Worm (Caenorhabditis elegans) whole organism, late embryonic: ENCODE measurements around the gene Y43F8B.14.

ENCODE experiments used
- F13H6.1 ChIP-seq: sonication (generic microtip); optimal IDR thresholded peaks from 2 replicates; lab custom pipeline; 2016; ENCODE audit warnings: missing genetic modification characterization, missing compliant biosample characterization
- K02D7.2 ChIP-seq: sonication (generic microtip); optimal IDR thresholded peaks from 2 replicates; lab custom pipeline; 2017; ENCODE audit warnings: mild to moderate bottlenecking, missing genetic modification characterization, missing compliant biosample characterization
- K09A11.1 ChIP-seq: sonication (generic microtip); optimal IDR thresholded peaks from 2 replicates; lab custom pipeline; 2017; ENCODE audit warnings: antibody characterized with exemption, mild to moderate bottlenecking, missing genetic modification characterization, missing compliant biosample characterization; ENCODE audit not compliant: insufficient read depth
- T23F11.4 ChIP-seq: fragments of 200-800 bp; sonication (Bioruptor generic); optimal IDR thresholded peaks from 2 replicates; lab custom pipeline; 2018; ENCODE audit warnings: mild to moderate bottlenecking, missing genetic modification characterization, missing compliant biosample characterization
- Y22D7AL.16 ChIP-seq: sonication (generic microtip); optimal IDR thresholded peaks from 2 replicates; lab custom pipeline; 2016; ENCODE audit warnings: missing genetic modification characterization, missing compliant biosample characterization
- ahr-1 ChIP-seq: sonication (generic microtip); optimal IDR thresholded peaks from 2 replicates; lab custom pipeline; 2016; ENCODE audit warnings: missing genetic modification characterization, missing compliant biosample characterization
- ceh-14 ChIP-seq: sonication (generic microtip); optimal IDR thresholded peaks from 2 replicates; lab custom pipeline; 2016; ENCODE audit warnings: missing genotype, missing genetic modification characterization, missing compliant biosample characterization
- ceh-18 ChIP-seq: sonication (generic microtip); optimal IDR thresholded peaks from 2 replicates; lab custom pipeline; 2016; ENCODE audit warnings: missing genetic modification characterization, missing compliant biosample characterization
- ceh-19 ChIP-seq: fragments of 200-800 bp; sonication (Bioruptor generic); optimal IDR thresholded peaks from 2 replicates; lab custom pipeline; 2018; ENCODE audit warnings: mild to moderate bottlenecking, missing genetic modification characterization, missing compliant biosample characterization
- ceh-2 ChIP-seq: sonication (generic microtip); optimal IDR thresholded peaks from 2 replicates; lab custom pipeline; 2016; ENCODE audit warnings: missing genotype, missing genetic modification characterization, missing compliant biosample characterization
- ceh-30 ChIP-seq: fragments of 150-350 bp; optimal IDR thresholded peaks from 2 replicates; lab custom pipeline; 2014; ENCODE audit warnings: missing biosample characterization, missing genetic modification characterization
- ceh-45 ChIP-seq: fragments of 200-800 bp; sonication (Bioruptor generic); IDR thresholded peaks from 2 replicates; pipeline ENCODE4 v1.3.6; 2022; ENCODE audit warnings: missing genetic modification reagents, missing genetic modification characterization, missing compliant biosample characterization
- ceh-48 ChIP-seq: sonication (generic microtip); optimal IDR thresholded peaks from 2 replicates; lab custom pipeline; 2016; ENCODE audit warnings: missing genetic modification characterization, inconsistent platforms, missing compliant biosample characterization
- ceh-6 ChIP-seq: fragments of 200-800 bp; sonication (Bioruptor generic); optimal IDR thresholded peaks from 2 replicates; lab custom pipeline; 2018; ENCODE audit warnings: mild to moderate bottlenecking, missing genetic modification characterization, missing compliant biosample characterization
- dmd-4 ChIP-seq: sonication (generic microtip); optimal IDR thresholded peaks from 2 replicates; lab custom pipeline; 2016; ENCODE audit warnings: borderline replicate concordance, missing genetic modification characterization, missing compliant biosample characterization
- dve-1 ChIP-seq: sonication (generic microtip); optimal IDR thresholded peaks from 2 replicates; lab custom pipeline; 2017; ENCODE audit warnings: antibody characterized with exemption, mild to moderate bottlenecking, missing genetic modification characterization, missing compliant biosample characterization
- elt-2 ChIP-seq: sonication (generic microtip); optimal IDR thresholded peaks from 2 replicates; lab custom pipeline; 2016; ENCODE audit warnings: missing genetic modification reagents, missing genetic modification characterization, missing compliant biosample characterization
- ets-4 ChIP-seq: sonication (generic microtip); optimal IDR thresholded peaks from 2 replicates; lab custom pipeline; 2016; ENCODE audit warnings: missing genetic modification characterization, missing compliant biosample characterization
- fkh-10 ChIP-seq: fragments of 150-350 bp; optimal IDR thresholded peaks from 2 replicates; lab custom pipeline; 2014; ENCODE audit warnings: missing biosample characterization, missing genetic modification reagents, missing genetic modification characterization
- fkh-6 ChIP-seq: sonication (generic microtip); optimal IDR thresholded peaks from 2 replicates; lab custom pipeline; 2016; ENCODE audit warnings: missing genetic modification characterization, missing compliant biosample characterization
- gmeb-2 ChIP-seq: sonication (generic microtip); optimal IDR thresholded peaks from 2 replicates; lab custom pipeline; 2016; ENCODE audit warnings: missing genetic modification characterization, inconsistent platforms, missing compliant biosample characterization
- hlh-15 ChIP-seq: sonication (generic microtip); optimal IDR thresholded peaks from 2 replicates; lab custom pipeline; 2016; ENCODE audit warnings: missing genetic modification characterization, missing compliant biosample characterization
- hlh-8 ChIP-seq: sonication (generic microtip); optimal IDR thresholded peaks from 2 replicates; lab custom pipeline; 2016; ENCODE audit warnings: missing genotype, missing genetic modification characterization, missing compliant biosample characterization
- lin-11 ChIP-seq: fragments of 200-800 bp; sonication (Bioruptor generic); optimal IDR thresholded peaks from 2 replicates; lab custom pipeline; 2018; ENCODE audit warnings: mild to moderate bottlenecking, missing genetic modification characterization, missing compliant biosample characterization
- madf-2 ChIP-seq: sonication (generic microtip); optimal IDR thresholded peaks from 2 replicates; lab custom pipeline; 2017; ENCODE audit warnings: missing genetic modification characterization, missing compliant biosample characterization
- nfya-1 ChIP-seq: sonication (generic microtip); optimal IDR thresholded peaks from 2 replicates; lab custom pipeline; 2017; ENCODE audit warnings: missing genetic modification characterization, mild to moderate bottlenecking, missing compliant biosample characterization, antibody characterized with exemption, moderate library complexity
- nhr-11 ChIP-seq: fragments of 150-350 bp; optimal IDR thresholded peaks from 2 replicates; lab custom pipeline; 2014; ENCODE audit warnings: missing biosample characterization, missing genetic modification characterization
- pag-3 ChIP-seq: sonication (generic microtip); optimal IDR thresholded peaks from 2 replicates; lab custom pipeline; 2016; ENCODE audit warnings: missing compliant biosample characterization, missing genetic modification characterization, borderline replicate concordance
- pax-1 ChIP-seq: fragments of 150-350 bp; optimal IDR thresholded peaks from 2 replicates; lab custom pipeline; 2014; ENCODE audit warnings: missing biosample characterization, missing genetic modification characterization
- pha-2 ChIP-seq: sonication (generic microtip); optimal IDR thresholded peaks from 2 replicates; lab custom pipeline; 2017; ENCODE audit warnings: mild to moderate bottlenecking, missing genetic modification characterization, missing compliant biosample characterization
- pqm-1 ChIP-seq: sonication (generic microtip); optimal IDR thresholded peaks from 2 replicates; lab custom pipeline; 2016; ENCODE audit warnings: missing genetic modification characterization, missing compliant biosample characterization
- ref-2 ChIP-seq: sonication (generic microtip); optimal IDR thresholded peaks from 2 replicates; lab custom pipeline; 2016; ENCODE audit warnings: missing genetic modification characterization, missing compliant biosample characterization
- rnt-1 ChIP-seq: sonication (generic microtip); optimal IDR thresholded peaks from 2 replicates; lab custom pipeline; 2016; ENCODE audit warnings: missing genetic modification characterization, missing compliant biosample characterization
- sdc-2 ChIP-seq: sonication (generic microtip); optimal IDR thresholded peaks from 2 replicates; lab custom pipeline; 2016; ENCODE audit warnings: missing genotype, missing genetic modification characterization, missing compliant biosample characterization
- sox-2 ChIP-seq: fragments of 200-800 bp; sonication (Bioruptor generic); IDR thresholded peaks from 2 replicates; pipeline ENCODE4 v1.3.6; 2022; ENCODE audit warnings: missing genetic modification reagents, missing genetic modification characterization, missing compliant biosample characterization
- sox-4 ChIP-seq: sonication (generic microtip); optimal IDR thresholded peaks from 2 replicates; lab custom pipeline; 2017; ENCODE audit warnings: mild to moderate bottlenecking, missing genetic modification characterization, inconsistent platforms, missing compliant biosample characterization
- tbx-2 ChIP-seq: sonication (generic microtip); optimal IDR thresholded peaks from 2 replicates; lab custom pipeline; 2016; ENCODE audit warnings: missing genetic modification characterization, missing compliant biosample characterization
- tbx-7 ChIP-seq: sonication (generic microtip); optimal IDR thresholded peaks from 2 replicates; lab custom pipeline; 2016; ENCODE audit warnings: missing genotype, missing genetic modification characterization, missing compliant biosample characterization
- unc-55 ChIP-seq: sonication (generic microtip); optimal IDR thresholded peaks from 2 replicates; lab custom pipeline; 2017; ENCODE audit warnings: missing biosample characterization, missing genetic modification reagents, missing genetic modification characterization
- unc-86 ChIP-seq: sonication (generic microtip); optimal IDR thresholded peaks from 2 replicates; lab custom pipeline; 2016; ENCODE audit warnings: missing genetic modification characterization, missing compliant biosample characterization
- zip-5 ChIP-seq: sonication (generic microtip); optimal IDR thresholded peaks from 2 replicates; lab custom pipeline; 2016; ENCODE audit warnings: missing genetic modification characterization, missing compliant biosample characterization

The Y43F8B.14 gene

DNA sequence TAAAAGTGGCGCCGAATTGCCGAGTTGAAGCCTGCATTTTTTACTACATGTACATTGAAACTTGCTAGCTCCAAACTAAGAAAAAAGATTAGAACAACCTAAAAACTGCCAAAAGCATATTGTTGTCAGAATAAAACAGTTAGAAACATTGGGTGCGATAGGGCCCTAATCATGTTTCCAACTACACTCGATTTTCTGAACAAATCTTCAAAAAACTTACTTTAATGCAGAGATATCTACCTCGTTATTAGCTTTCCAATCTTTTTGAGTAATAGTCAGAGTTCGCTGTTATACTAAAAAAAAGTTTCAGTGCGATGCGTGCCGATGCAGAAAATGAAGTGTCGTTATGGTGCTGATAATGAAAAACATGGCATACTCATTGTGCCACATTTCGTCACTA lies at the start of gene Y43F8B.14, which contains the start of gene Y43F8B.13:
Y43F8B.14 (minus strand) TSS at position 322 of the 400 bp plus-strand sequence.
Y43F8B.13 (plus strand) TSS at position 301 of the 400 bp plus-strand sequence.
- TF ChIP-seq ceh-48 (no peak), ceh-2 (tag; lab: Kevin White, UChicago) (no peak), ahr-1 (tag; lab: Kevin White, UChicago) (no peak), dve-1 (tag; lab: Kevin White, UChicago) (no peak), sdc-2 (tag; lab: Kevin White, UChicago) (no peak), pax-1 (no peak), K02D7.2 (tag; lab: Kevin White, UChicago) (no peak), tbx-2 (tag; lab: Kevin White, UChicago) (no peak), pqm-1 (tag; lab: Kevin White, UChicago) (no peak), pha-2 (tag; lab: Kevin White, UChicago) (no peak), hlh-15 (no peak), pag-3 (tag; lab: Kevin White, UChicago) (no peak), ets-4 (tag; lab: Kevin White, UChicago) (no peak), ceh-30 (tag; lab: Kevin White, UChicago) (no peak), gmeb-2 (no peak), nfya-1 (tag; lab: Kevin White, UChicago) (no peak), ceh-18 (no peak), unc-86 (tag; lab: Kevin White, UChicago) (no peak), ceh-6 (no peak)

DNA sequence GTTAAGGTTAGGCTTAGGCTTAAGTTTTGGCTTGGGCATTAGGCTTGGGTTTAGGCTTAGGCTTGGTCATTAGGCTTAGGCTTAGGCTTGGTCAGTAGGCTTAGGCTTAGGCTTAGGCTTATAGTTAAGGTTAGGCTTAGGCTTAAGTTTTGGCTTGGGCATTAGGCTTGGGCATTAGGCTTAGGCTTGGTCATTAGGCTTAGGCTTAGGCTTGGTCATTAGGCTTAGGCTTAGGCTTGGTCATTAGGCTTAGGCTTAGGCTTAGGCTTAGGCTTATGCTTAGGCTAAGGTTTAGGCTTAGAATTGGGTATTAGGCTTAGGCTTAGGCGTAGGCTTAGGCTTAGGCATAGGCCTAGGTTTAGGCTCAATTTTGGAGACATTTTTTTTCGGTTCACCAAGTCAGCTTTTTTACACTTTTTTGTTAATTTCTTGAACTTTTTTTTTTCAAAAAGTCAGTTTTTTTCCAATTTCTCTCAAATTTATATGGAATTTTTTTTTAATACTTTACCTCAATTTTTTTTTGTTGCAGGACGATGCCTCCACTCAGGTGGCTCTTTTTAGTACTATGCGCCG lies 46.9 kb upstream of the Y43F8B.14 start, which contains the start of gene Y43F8B.3:
Y43F8B.3 (plus strand) TSS at position 523 of the 573 bp plus-strand sequence.
- TF ChIP-seq fkh-6 (tag; lab: Kevin White, UChicago) (no peak), K09A11.1 (tag; lab: Kevin White, UChicago) (no peak), K02D7.2 (tag; lab: Kevin White, UChicago) (no peak), fkh-10 (GFP tag; lab: Kevin White, UChicago) (no peak), Y22D7AL.16 (tag; lab: Kevin White, UChicago) (no peak), tbx-7 (no peak), zip-5 (tag; lab: Kevin White, UChicago) (no peak), ceh-6 (no peak), nhr-11 (tag; lab: Kevin White, UChicago) (no peak), ceh-2 (tag; lab: Kevin White, UChicago) (no peak), hlh-8 (tag; lab: Kevin White, UChicago) (no peak), ceh-14 (tag; lab: Kevin White, UChicago) (no peak), ceh-19 (GFP tag; lab: Kevin White, UChicago) (no peak), ahr-1 (tag; lab: Kevin White, UChicago) (no peak)

DNA sequence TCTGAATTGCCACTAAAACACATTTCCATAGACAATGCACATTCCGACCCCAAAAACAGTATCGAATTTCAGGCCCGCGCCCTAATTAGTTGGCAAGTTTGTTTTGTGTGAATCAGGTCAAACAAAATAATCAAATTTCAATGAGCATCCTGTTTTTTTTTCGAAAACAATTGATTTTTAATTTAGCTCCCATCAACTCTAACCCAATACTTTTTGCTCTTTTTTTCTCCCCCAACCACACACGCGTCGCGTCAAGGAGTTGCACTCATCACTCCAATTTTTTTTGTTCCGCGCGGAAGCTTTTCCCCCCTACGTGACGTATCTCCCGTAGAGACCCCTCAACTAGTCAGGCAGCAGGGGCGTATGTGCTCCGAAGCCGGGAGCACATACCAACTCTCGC lies 45.6 kb upstream of the Y43F8B.14 start:
- TF ChIP-seq F13H6.1 (tag; lab: Kevin White, UChicago), result no peak
- no peak for TF ChIP-seq unc-55 (GFP tag; lab: Kevin White, UChicago)
- TF ChIP-seq sdc-2 (tag; lab: Kevin White, UChicago), result no peak
- TF ChIP-seq K09A11.1 (tag; lab: Kevin White, UChicago), result no peak

DNA sequence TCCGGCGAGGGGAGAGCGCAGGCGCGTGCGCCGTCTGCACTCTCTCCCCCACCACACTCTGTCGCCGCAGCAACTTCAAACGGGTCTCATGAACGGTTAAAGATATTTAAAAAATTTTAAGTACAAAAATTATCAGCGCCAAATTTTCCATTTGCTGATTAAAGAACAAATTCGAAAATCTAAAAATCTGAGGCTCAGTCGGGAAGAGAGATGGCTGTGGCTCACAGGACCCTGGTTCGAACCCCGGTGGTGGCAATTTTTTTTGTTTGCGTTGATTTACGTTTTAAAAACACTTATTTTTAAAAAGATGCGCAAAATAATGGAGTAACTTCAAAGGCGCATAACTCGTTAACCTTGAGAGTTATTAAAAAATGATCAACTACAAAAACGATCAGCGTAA lies 41.3 kb upstream of the Y43F8B.14 start:
- TF ChIP-seq ceh-45 (GFP tag; lab: Robert Waterston, UW) (no peak), dmd-4 (no peak), elt-2 (tag; lab: Kevin White, UChicago) (no peak), sox-2 (GFP tag; lab: Robert Waterston, UW) (no peak), rnt-1 (tag; lab: Kevin White, UChicago) (no peak), lin-11 (no peak), F13H6.1 (tag; lab: Kevin White, UChicago) (no peak), ceh-19 (GFP tag; lab: Kevin White, UChicago) (no peak), ref-2 (tag; lab: Kevin White, UChicago) (no peak), ahr-1 (tag; lab: Kevin White, UChicago) (no peak), nfya-1 (tag; lab: Kevin White, UChicago) (no peak), sox-4 (no peak), madf-2 (no peak), ets-4 (tag; lab: Kevin White, UChicago) (no peak), ceh-2 (tag; lab: Kevin White, UChicago) (no peak), T23F11.4 (GFP tag; lab: Kevin White, UChicago) (no peak), tbx-2 (tag; lab: Kevin White, UChicago) (no peak)
